Worm (Caenorhabditis elegans) whole organism, L1 larva: ENCODE measurements around the gene srh-119.

Experiments
- C16A3.4 ChIP-seq: fragments of 150-350 bp; optimal IDR thresholded peaks from 2 replicates; lab custom pipeline; 2014; ENCODE audit warnings: missing biosample characterization, missing genetic modification characterization
- C34B4.2 ChIP-seq: sonication (generic microtip); optimal IDR thresholded peaks from 2 replicates; lab custom pipeline; 2017; ENCODE audit warnings: mild to moderate bottlenecking, missing genetic modification characterization, missing compliant biosample characterization
- F16B12.6 ChIP-seq: fragments of 150-350 bp; optimal IDR thresholded peaks from 2 replicates; lab custom pipeline; 2014; ENCODE audit warnings: missing biosample characterization, missing genetic modification characterization
- Y116A8C.19 ChIP-seq: sonication (generic microtip); optimal IDR thresholded peaks from 2 replicates; lab custom pipeline; 2016; ENCODE audit warnings: missing compliant biosample characterization, missing genetic modification characterization, borderline replicate concordance
- alr-1 ChIP-seq: fragments of 200-800 bp; sonication (Bioruptor generic); optimal IDR thresholded peaks from 2 replicates; lab custom pipeline; 2018; ENCODE audit warnings: borderline replicate concordance, mild to moderate bottlenecking, missing genetic modification characterization, missing compliant biosample characterization
- ama-1 ChIP-seq: fragments of 150-350 bp; optimal IDR thresholded peaks from 2 replicates; lab custom pipeline; 2014
- blmp-1 ChIP-seq: fragments of 150-350 bp; optimal IDR thresholded peaks from 2 replicates; lab custom pipeline; 2014; ENCODE audit warnings: missing biosample characterization, missing genetic modification characterization
- efl-1 ChIP-seq, 4 experiments: fragments of 150-350 bp; optimal IDR thresholded peaks in 3 of 4; peaks in 1 of 4; 1 replicate in 1 of 4; 2 replicates in 3 of 4; lab custom pipeline; 2014; ENCODE audit warnings: missing biosample characterization in 2 of 4, missing genetic modification characterization in 2 of 4, missing genetic modification reagents in 2 of 4
- elt-2 ChIP-seq: sonication (generic microtip); optimal IDR thresholded peaks from 2 replicates; lab custom pipeline; 2016; ENCODE audit warnings: missing genetic modification characterization, mild to moderate bottlenecking, inconsistent platforms, missing compliant biosample characterization, missing genetic modification reagents
- fkh-10 ChIP-seq: sonication (generic microtip); optimal IDR thresholded peaks from 2 replicates; lab custom pipeline; 2017; ENCODE audit warnings: missing biosample characterization, missing genetic modification reagents, missing genetic modification characterization
- fkh-4 ChIP-seq: sonication (generic microtip); optimal IDR thresholded peaks from 2 replicates; lab custom pipeline; 2016; ENCODE audit warnings: missing compliant biosample characterization, missing genetic modification characterization, borderline replicate concordance
- hlh-17 ChIP-seq: fragments of 200-800 bp; sonication (Bioruptor generic); optimal IDR thresholded peaks from 2 replicates; lab custom pipeline; 2018; ENCODE audit warnings: missing genetic modification characterization, mild to moderate bottlenecking, missing compliant biosample characterization, moderate library complexity, borderline replicate concordance
- irx-1 ChIP-seq: sonication (generic microtip); optimal IDR thresholded peaks from 2 replicates; lab custom pipeline; 2016; ENCODE audit warnings: missing genetic modification characterization, missing compliant biosample characterization
- lin-14 ChIP-seq: fragments of 200-800 bp; sonication (Bioruptor generic); optimal IDR thresholded peaks from 2 replicates; lab custom pipeline; 2018; ENCODE audit warnings: mild to moderate bottlenecking, missing genetic modification characterization, moderate library complexity, missing compliant biosample characterization
- lin-15B ChIP-seq: fragments of 150-350 bp; sonication (generic microtip); optimal IDR thresholded peaks from 3 replicates; lab custom pipeline; 2014; ENCODE audit warnings: missing biosample characterization, missing genetic modification characterization
- lin-35 ChIP-seq, 2 experiments: fragments of 150-350 bp; optimal IDR thresholded peaks; 2 replicates each; lab custom pipeline; 2014; ENCODE audit warnings: missing biosample characterization in 2 of 2, missing genetic modification characterization in 2 of 2, missing genetic modification reagents in 2 of 2
- mep-1 ChIP-seq: fragments of 150-350 bp; optimal IDR thresholded peaks from 2 replicates; lab custom pipeline; 2014; ENCODE audit warnings: missing biosample characterization, missing genetic modification characterization
- nhr-11 ChIP-seq: fragments of 150-350 bp; optimal IDR thresholded peaks from 2 replicates; lab custom pipeline; 2014; ENCODE audit warnings: missing biosample characterization, missing genetic modification characterization
- nhr-19 ChIP-seq: fragments of 200-800 bp; sonication (Bioruptor generic); conservative IDR thresholded peaks from 2 replicates; pipeline ENCODE4 v1.3.6; 2022; ENCODE audit warnings: missing genetic modification characterization, missing compliant biosample characterization
- nhr-28 ChIP-seq: fragments of 150-350 bp; optimal IDR thresholded peaks from 2 replicates; lab custom pipeline; 2014; ENCODE audit warnings: missing biosample characterization, missing genetic modification characterization
- nhr-71 ChIP-seq: sonication (generic microtip); optimal IDR thresholded peaks from 2 replicates; lab custom pipeline; 2016; ENCODE audit warnings: mild to moderate bottlenecking, missing genetic modification characterization, moderate library complexity, missing compliant biosample characterization
- nhr-76 ChIP-seq: sonication (generic microtip); optimal IDR thresholded peaks from 2 replicates; lab custom pipeline; 2017; ENCODE audit warnings: missing biosample characterization, missing genetic modification characterization
- nhr-84 ChIP-seq: sonication (generic microtip); optimal IDR thresholded peaks from 2 replicates; lab custom pipeline; 2017; ENCODE audit warnings: missing biosample characterization, missing genetic modification characterization
- nhr-85 ChIP-seq: sonication (generic microtip); peaks from one replicate; lab custom pipeline; 2016; ENCODE audit warnings: missing genetic modification characterization, inconsistent platforms, missing compliant biosample characterization
- nhr-90 ChIP-seq: sonication (generic microtip); optimal IDR thresholded peaks from 2 replicates; lab custom pipeline; 2016; ENCODE audit warnings: mild to moderate bottlenecking, missing genetic modification characterization, missing compliant biosample characterization; ENCODE audit not compliant: poor library complexity
- pag-3 ChIP-seq: sonication (generic microtip); optimal IDR thresholded peaks from 2 replicates; lab custom pipeline; 2017; ENCODE audit warnings: missing genetic modification characterization, mild to moderate bottlenecking, missing compliant biosample characterization, antibody characterized with exemption, borderline replicate concordance; ENCODE audit not compliant: insufficient read depth
- skn-1 ChIP-seq: fragments of 150-350 bp; optimal IDR thresholded peaks from 2 replicates; lab custom pipeline; 2014; ENCODE audit warnings: missing biosample characterization, missing genetic modification characterization
- sup-37 ChIP-seq: fragments of 200-800 bp; sonication (Bioruptor generic); optimal IDR thresholded peaks from 2 replicates; lab custom pipeline; 2018; ENCODE audit warnings: mild to moderate bottlenecking, missing genetic modification characterization, missing compliant biosample characterization
- swsn-7 ChIP-seq: sonication (generic microtip); optimal IDR thresholded peaks from 2 replicates; lab custom pipeline; 2016; ENCODE audit warnings: missing genetic modification characterization, missing compliant biosample characterization
- tlp-1 ChIP-seq: fragments of 150-350 bp; optimal IDR thresholded peaks from 2 replicates; lab custom pipeline; 2014; ENCODE audit warnings: missing biosample characterization, missing genetic modification characterization
- unc-130 ChIP-seq: fragments of 150-350 bp; optimal IDR thresholded peaks from 2 replicates; lab custom pipeline; 2017; ENCODE audit warnings: missing biosample characterization, missing genetic modification characterization, inconsistent platforms
- ztf-11 ChIP-seq, 2 experiments: sonication (generic microtip); optimal IDR thresholded peaks; 2 replicates each; lab custom pipeline; 2016 to 2017; ENCODE audit warnings: missing genetic modification characterization in 2 of 2, missing biosample characterization in 1 of 2, missing compliant biosample characterization in 1 of 2

The srh-119 gene

DNA sequence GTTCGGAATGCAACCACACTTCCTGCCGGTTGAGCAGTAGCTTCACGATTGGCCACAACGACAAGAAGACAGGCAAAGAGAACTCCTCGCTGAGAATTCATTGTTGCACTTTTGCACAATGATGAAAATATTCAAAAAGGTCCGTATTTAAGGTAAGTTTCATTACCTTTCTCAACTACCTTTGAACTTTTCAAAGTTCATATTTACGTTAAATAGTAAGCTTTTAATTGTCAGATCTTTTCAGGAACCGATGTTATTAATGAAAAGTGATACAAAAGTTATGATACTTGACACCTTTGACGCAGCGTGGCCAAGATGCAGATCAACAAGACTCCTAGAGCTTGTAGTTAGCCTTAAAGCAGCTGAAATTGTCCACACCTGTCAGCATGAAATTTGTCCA lies 49.1 kb downstream of the srh-119 start, which contains the start of gene F49H6.12:
TSS of gene F49H6.12 (minus strand) at position 101 of the 400 bp plus-strand sequence.
- TF ChIP-seq unc-130 = no peak
- no peak for TF ChIP-seq fkh-10
- TF ChIP-seq ama-1 (lab: Kevin White, UChicago) = no peak
- TF ChIP-seq irx-1 (tag; lab: Kevin White, UChicago) = no peak
- TF ChIP-seq lin-14 (GFP tag; lab: Kevin White, UChicago) = no peak
- no peak for TF ChIP-seq fkh-4 (tag; lab: Kevin White, UChicago)
- TF ChIP-seq efl-1 (optimal IDR thresholded peaks at IDR 0.05; lab: Kevin White, UChicago) = no peak
- no peak for TF ChIP-seq efl-1 (GFP tag; optimal IDR thresholded peaks at IDR 0.05 in 1 of 2; lab: Kevin White, UChicago)
- TF ChIP-seq nhr-84 = no peak
- TF ChIP-seq blmp-1 (tag; lab: Kevin White, UChicago) = no peak
- no peak for TF ChIP-seq hlh-17 (GFP tag; lab: Kevin White, UChicago)
- no peak for TF ChIP-seq C16A3.4 (tag; lab: Kevin White, UChicago)
- TF ChIP-seq nhr-28 (tag; lab: Kevin White, UChicago) = no peak
- no peak for TF ChIP-seq swsn-7 (tag; lab: Kevin White, UChicago)
- no peak for TF ChIP-seq nhr-90 (tag; lab: Kevin White, UChicago)
- no peak for TF ChIP-seq skn-1 (tag; lab: Kevin White, UChicago)
- TF ChIP-seq Y116A8C.19 (tag; lab: Kevin White, UChicago) = no peak
- no peak for TF ChIP-seq nhr-76 (tag; lab: Kevin White, UChicago)

DNA sequence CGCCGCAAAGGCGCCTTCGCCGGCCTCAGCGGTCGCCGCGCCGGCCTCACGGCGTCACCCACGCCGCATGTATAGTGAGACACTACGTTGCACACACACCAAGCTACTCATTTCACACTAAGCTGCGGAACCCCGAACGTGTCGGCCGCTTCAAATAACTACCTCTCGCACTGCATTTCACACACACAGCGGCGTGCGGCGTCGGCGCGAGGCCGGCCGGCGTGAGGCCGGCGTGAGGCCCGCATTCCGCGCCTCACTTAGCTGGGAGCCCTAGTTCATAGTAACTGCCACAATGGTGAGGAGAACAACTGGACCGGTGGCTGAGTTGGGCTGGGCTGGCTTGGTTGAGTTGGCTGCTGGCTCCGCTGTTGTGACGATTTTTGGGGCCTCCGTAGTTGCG lies 49.9 kb downstream of the srh-119 start:
- peak; percentile 24 for TF ChIP-seq nhr-85 (tag; lab: Kevin White, UChicago)
- TF ChIP-seq, all 84 proteins: peak for 1; not testable (repeated sequence) for 83

- TF ChIP-seq lin-15B (tag; lab: Kevin White, UChicago) (no peak), elt-2 (tag; lab: Kevin White, UChicago) (peak; percentile 51), nhr-11 (tag; lab: Kevin White, UChicago) (no peak), nhr-71 (tag; lab: Kevin White, UChicago) (no peak), sup-37 (GFP tag; lab: Kevin White, UChicago) (no peak), nhr-19 (GFP tag; lab: Robert Waterston, UW) (no peak), fkh-10 (no peak), alr-1 (tag; lab: Kevin White, UChicago) (no peak), lin-14 (GFP tag; lab: Kevin White, UChicago) (no peak), tlp-1 (tag; lab: Kevin White, UChicago) (peak; percentile 42), F16B12.6 (no peak), lin-35 (GFP tag; optimal IDR thresholded peaks at IDR 0.05; lab: Kevin White, UChicago) (peak in 1 of 2 experiments; percentile 20), C34B4.2 (no peak), mep-1 (no peak), blmp-1 (tag; lab: Kevin White, UChicago) (no peak), unc-130 (no peak), ztf-11 (tag; optimal IDR thresholded peaks at IDR 0.05; lab: Kevin White, UChicago) (no peak), pag-3 (tag; lab: Kevin White, UChicago) (no peak)
Measured at ce11 chrV:17022613-17023322, 50.5 kb downstream of the srh-119 start, which contains the start of the genes F49H6.8 and F49H6.5. Gene F49H6.8 (minus strand): TSS chrV:17022663. Gene F49H6.5 (plus strand): TSS chrV:17023241.
